Fruit fly (Drosophila melanogaster): ENCODE results near the gene CG32095.

CG32095 gene

dm6 chr3L:11822446-11823334 lies 2.8 kb downstream of the CG32095 start, which contains the start of gene RpL10Ab:
RpL10Ab (plus strand) TSS chr3L:11822851.
- TF ChIP-seq rn (GFP tag; IDR thresholded peaks at IDR 0.05): no peak
- TF ChIP-seq CG34367 (tag; optimal IDR thresholded peaks at IDR 0.05): peak; percentile 42
- peak; percentile 65 for TF ChIP-seq Snoo (tag; optimal IDR thresholded peaks at IDR 0.05)
- TF ChIP-seq D1 (tag; optimal IDR thresholded peaks at IDR 0.05): no peak
- TF ChIP-seq CG8301 (tag; optimal IDR thresholded peaks at IDR 0.05): no peak
- TF ChIP-seq CG32121 (GFP tag; IDR thresholded peaks at IDR 0.05): peak; percentile 52
- TF ChIP-seq CG17806 (tag; optimal IDR thresholded peaks at IDR 0.05): no peak
- TF ChIP-seq CG8159 (tag; optimal IDR thresholded peaks at IDR 0.05): peak; percentile 70
- TF ChIP-seq CG4496 (GFP tag; IDR thresholded peaks at IDR 0.05): peak; percentile 69; the same call in 2 of the 3 replicates
- TF ChIP-seq CG15710 (tag; optimal IDR thresholded peaks at IDR 0.05): peak; percentile 38
- TF ChIP-seq gl (tag; optimal IDR thresholded peaks at IDR 0.05): no peak
- no peak for TF ChIP-seq EcR (GFP tag; optimal IDR thresholded peaks at IDR 0.05)
- peak; percentile 7 for TF ChIP-seq CG9948 (tag; optimal IDR thresholded peaks at IDR 0.05)
- TF ChIP-seq CG13204 (GFP tag; optimal IDR thresholded peaks at IDR 0.05): no peak
- TF ChIP-seq CG10348 (GFP tag; IDR thresholded peaks at IDR 0.05): peak; percentile 21; the same call in 1 of the 2 replicates
- no peak for TF ChIP-seq CG14655 (GFP tag; optimal IDR thresholded peaks at IDR 0.05)
- TF ChIP-seq Ets98B (GFP tag; IDR thresholded peaks at IDR 0.05): peak; percentile 34; the same call in 1 of the 2 replicates

- TF ChIP-seq CG8301 (tag; optimal IDR thresholded peaks at IDR 0.05) (no peak), CG12605 (GFP tag; IDR thresholded peaks at IDR 0.05) (0 out of 2 replicates have a peak, but pooled peaks have one; percentile 10)
Measured at dm6 chr3L:11821723-11822445, 3.6 kb downstream of the CG32095 start, which contains the start of the genes CG11597 and CG5946. CG11597 (minus strand) TSS chr3L:11822275. CG5946 (minus strand) TSS chr3L:11822275.

- TF ChIP-seq CG10348 (GFP tag; IDR thresholded peaks at IDR 0.05) (no peak), CG9948 (tag; optimal IDR thresholded peaks at IDR 0.05) (no peak), rn (GFP tag; IDR thresholded peaks at IDR 0.05) (no peak), gl (tag; optimal IDR thresholded peaks at IDR 0.05) (peak; percentile 18), Pif1A (GFP tag; optimal IDR thresholded peaks at IDR 0.05) (no peak), Snoo (tag; optimal IDR thresholded peaks at IDR 0.05) (no peak), Pif1B (GFP tag; optimal IDR thresholded peaks at IDR 0.05) (peak; percentile 23), CG12605 (GFP tag; IDR thresholded peaks at IDR 0.05) (peak; percentile 58; the same call in 1 of the 2 replicates), CG4496 (GFP tag; IDR thresholded peaks at IDR 0.05) (peak; percentile 59), CG8301 (tag; optimal IDR thresholded peaks at IDR 0.05) (no peak), fd96Ca (GFP tag; IDR thresholded peaks at IDR 0.05) (peak; percentile 27; the same call in 1 of the 3 replicates), CG32121 (GFP tag; IDR thresholded peaks at IDR 0.05) (peak; percentile 63; the same call in 1 of the 2 replicates), CG13204 (GFP tag; optimal IDR thresholded peaks at IDR 0.05) (no peak), CG17806 (tag; optimal IDR thresholded peaks at IDR 0.05) (peak; percentile 26), D1 (tag; optimal IDR thresholded peaks at IDR 0.05) (no peak), EcR (GFP tag; optimal IDR thresholded peaks at IDR 0.05) (peak; percentile 55), Ets98B (GFP tag; IDR thresholded peaks at IDR 0.05) (peak; percentile 68), CG15710 (tag; optimal IDR thresholded peaks at IDR 0.05) (peak; percentile 11), CG8159 (tag; optimal IDR thresholded peaks at IDR 0.05) (no peak), CG34367 (tag; optimal IDR thresholded peaks at IDR 0.05) (no peak), CG14655 (GFP tag; optimal IDR thresholded peaks at IDR 0.05) (no peak)
Measured at dm6 chr3L:11819639-11820456, 5.7 kb downstream of the CG32095 start.

dm6 chr3L:11816641-11817040 lies 8.9 kb downstream of the CG32095 start:
- no peak for TF ChIP-seq CG14655 (GFP tag; optimal IDR thresholded peaks at IDR 0.05)
- TF ChIP-seq CG34367 (tag; optimal IDR thresholded peaks at IDR 0.05): no peak
- TF ChIP-seq CG12605 (GFP tag; IDR thresholded peaks at IDR 0.05): no peak
- no peak for TF ChIP-seq D1 (tag; optimal IDR thresholded peaks at IDR 0.05)

dm6 chr3L:11815220-11815797 lies 10.2 kb downstream of the CG32095 start, which contains the start of gene CG14130:
CG14130 (plus strand) TSS chr3L:11815444.
- TF ChIP-seq CG15710 (tag; optimal IDR thresholded peaks at IDR 0.05) (no peak), gl (tag; optimal IDR thresholded peaks at IDR 0.05) (no peak), CG4496 (GFP tag; IDR thresholded peaks at IDR 0.05) (no peak), CG34367 (tag; optimal IDR thresholded peaks at IDR 0.05) (no peak), Snoo (tag; optimal IDR thresholded peaks at IDR 0.05) (no peak), CG13204 (GFP tag; optimal IDR thresholded peaks at IDR 0.05) (no peak), Ets98B (GFP tag; IDR thresholded peaks at IDR 0.05) (no peak), CG10348 (GFP tag; IDR thresholded peaks at IDR 0.05) (no peak), CG12605 (GFP tag; IDR thresholded peaks at IDR 0.05) (no peak), EcR (GFP tag; optimal IDR thresholded peaks at IDR 0.05) (no peak), fd96Ca (GFP tag; IDR thresholded peaks at IDR 0.05) (no peak), CG14655 (GFP tag; optimal IDR thresholded peaks at IDR 0.05) (no peak), CG9948 (tag; optimal IDR thresholded peaks at IDR 0.05) (no peak)
